Fruit fly (Drosophila melanogaster): ENCODE data around the gene Ssb-c31a.

Ssb-c31a gene

DNA sequence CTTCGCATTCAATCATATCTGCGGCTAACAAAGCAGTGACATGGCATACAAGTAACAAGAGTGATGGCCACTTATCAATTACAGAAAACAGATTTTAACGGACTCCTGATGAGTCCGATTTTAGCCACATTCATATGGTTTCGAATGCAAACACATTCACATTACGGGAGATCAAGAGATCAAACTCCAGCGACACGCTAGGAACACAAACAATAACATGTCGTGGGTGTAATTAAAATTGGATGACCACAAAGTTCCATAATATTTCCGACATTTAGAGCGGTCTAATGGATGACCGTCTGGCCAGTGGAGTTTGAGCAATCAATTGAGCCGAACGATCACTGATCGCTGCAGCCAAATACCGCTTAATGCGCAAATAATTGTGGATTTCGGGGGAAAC is 31.0 kb downstream of the Ssb-c31a start, which contains the start of gene CG14277:
Gene CG14277, plus strand, starts transcription at position 301 of the 400 bp plus-strand sequence.
- no peak for TF ChIP-seq psq (optimal IDR thresholded peaks at IDR 0.05)
- no peak for TF ChIP-seq Sin3A (optimal IDR thresholded peaks at IDR 0.05)
- no peak for TF ChIP-seq ttk (optimal IDR thresholded peaks at IDR 0.05)
- TF ChIP-seq h (optimal IDR thresholded peaks at IDR 0.05) = no peak

- TF ChIP-seq h (optimal IDR thresholded peaks at IDR 0.05) (no peak), insv (optimal IDR thresholded peaks at IDR 0.05) (no peak), Sin3A (optimal IDR thresholded peaks at IDR 0.05) (no peak)
Measured at dm6 chr2L:8243903-8244302, 32.8 kb downstream of the Ssb-c31a start, which contains the start of gene CG43057. Gene CG43057, minus strand, starts transcription at chr2L:8244003.

DNA sequence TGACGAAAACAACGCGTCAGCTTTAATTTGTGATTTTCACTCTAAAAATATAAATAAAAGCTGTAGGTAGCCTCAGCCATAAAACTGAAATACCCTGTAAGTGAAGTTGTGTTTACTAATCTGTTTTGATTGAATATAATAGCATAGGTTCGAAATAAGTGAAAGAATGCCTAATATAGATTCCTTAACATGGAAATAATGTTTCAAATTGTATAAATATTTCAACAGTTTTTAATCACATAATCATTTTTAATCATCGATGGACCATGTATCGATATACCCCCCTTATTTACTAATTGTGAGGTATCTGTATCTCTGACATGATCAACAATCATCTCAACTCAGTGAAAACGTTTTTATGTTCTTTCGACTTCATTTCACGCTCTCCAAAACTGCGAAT is 44.3 kb downstream of the Ssb-c31a start:
- TF ChIP-seq Myc (optimal IDR thresholded peaks at IDR 0.05) (no peak), Sin3A (optimal IDR thresholded peaks at IDR 0.05) (no peak), h (optimal IDR thresholded peaks at IDR 0.05) (no peak), insv (optimal IDR thresholded peaks at IDR 0.05) (no peak), ttk (optimal IDR thresholded peaks at IDR 0.05) (no peak), psq (optimal IDR thresholded peaks at IDR 0.05) (no peak)

DNA sequence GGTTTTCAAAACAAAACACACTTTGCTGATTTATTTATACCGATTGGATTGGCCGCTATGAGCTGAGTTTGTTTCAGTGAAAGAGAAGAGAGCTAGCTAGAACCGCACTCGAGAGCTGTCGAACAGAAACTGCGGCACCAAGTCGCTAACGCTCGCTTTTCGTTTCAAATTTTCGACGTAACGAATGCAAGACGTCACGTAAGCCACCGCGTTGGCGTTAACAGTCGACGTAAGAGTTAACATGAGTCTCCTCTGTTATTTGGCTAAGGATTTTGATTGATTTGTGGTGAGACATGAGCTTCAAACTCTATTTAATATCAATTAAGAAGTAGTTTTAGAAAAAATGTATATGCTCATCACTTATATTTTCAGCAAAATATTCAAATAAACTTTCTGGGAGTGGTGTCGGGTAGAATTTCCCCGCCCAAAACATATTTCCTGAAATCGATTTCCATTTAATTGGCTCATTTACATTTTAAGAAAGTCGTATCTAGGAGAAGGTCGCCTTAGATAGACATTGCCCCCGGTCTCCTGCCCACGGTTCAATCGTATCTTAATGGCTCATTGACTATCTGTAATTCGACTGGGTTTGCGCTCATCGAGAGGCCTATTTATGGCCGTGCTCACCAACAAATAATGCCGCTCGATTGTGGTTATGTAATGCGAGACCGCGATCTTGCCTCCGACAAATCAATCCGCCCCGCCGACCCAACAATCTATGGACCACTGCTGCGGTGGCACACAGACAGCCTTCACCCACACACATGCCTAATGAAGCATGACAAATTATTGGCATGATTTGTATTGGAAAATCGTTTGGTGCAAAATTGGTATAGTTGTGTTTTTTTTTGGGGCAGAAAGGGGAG is 46.5 kb downstream of the Ssb-c31a start, which contains the start of gene CG8086:
Gene CG8086, minus strand, starts transcription at position 102 of the 866 bp plus-strand sequence.
- TF ChIP-seq psq (optimal IDR thresholded peaks at IDR 0.05) (no peak), Myc (optimal IDR thresholded peaks at IDR 0.05) (no peak), insv (optimal IDR thresholded peaks at IDR 0.05) (no peak), Sin3A (optimal IDR thresholded peaks at IDR 0.05) (no peak), h (optimal IDR thresholded peaks at IDR 0.05) (no peak), ttk (optimal IDR thresholded peaks at IDR 0.05) (no peak)
